Fruit fly (Drosophila melanogaster) Kc167 (cell line): ENCODE data around the gene soti.

Experiments
- Myc ChIP-seq: fragments of >200 bp; optimal IDR thresholded peaks from 2 replicates; lab custom pipeline; 2017; ENCODE audit warnings: missing external identifiers
- Sin3A ChIP-seq: fragments of >200 bp; optimal IDR thresholded peaks from 2 replicates; lab custom pipeline; 2018; ENCODE audit warnings: missing external identifiers
- h ChIP-seq: fragments of >200 bp; optimal IDR thresholded peaks from 3 replicates; lab custom pipeline; 2018; ENCODE audit warnings: missing external identifiers
- insv ChIP-seq: fragments of >200 bp; optimal IDR thresholded peaks from 3 replicates; lab custom pipeline; 2018; ENCODE audit warnings: missing external identifiers
- psq ChIP-seq: fragments of >200 bp; optimal IDR thresholded peaks from 2 replicates; lab custom pipeline; 2017; ENCODE audit warnings: missing external identifiers
- ttk ChIP-seq: sonication (Bioruptor generic); optimal IDR thresholded peaks from 2 replicates; lab custom pipeline; 2017; ENCODE audit warnings: missing external identifiers

soti gene

dm6 chr3R:14381599-14381998 is at the start of gene soti:
Gene soti (minus strand): TSS chr3R:14381699.
- no peak for TF ChIP-seq insv (lab: Kevin White, UChicago)
- TF ChIP-seq Myc (lab: Kevin White, UChicago), result no peak
- TF ChIP-seq Sin3A (lab: Kevin White, UChicago), result no peak
- TF ChIP-seq psq (lab: Kevin White, UChicago), result no peak
- no peak for TF ChIP-seq h
- TF ChIP-seq ttk, result no peak

- TF ChIP-seq insv (lab: Kevin White, UChicago), result no peak
- TF ChIP-seq Myc (lab: Kevin White, UChicago), result no peak
- no peak for TF ChIP-seq h
- no peak for TF ChIP-seq ttk
- no peak for TF ChIP-seq psq (lab: Kevin White, UChicago)
- TF ChIP-seq Sin3A (lab: Kevin White, UChicago), result no peak
Observed at dm6 chr3R:14430291-14430690, 48.8 kb upstream of the soti start.

- TF ChIP-seq h (no peak), insv (lab: Kevin White, UChicago) (no peak), psq (lab: Kevin White, UChicago) (no peak), Myc (lab: Kevin White, UChicago) (no peak), ttk (no peak)
Observed at dm6 chr3R:14426524-14426923, 45.0 kb upstream of the soti start.

- TF ChIP-seq insv (lab: Kevin White, UChicago) (no peak), Sin3A (lab: Kevin White, UChicago) (no peak), ttk (no peak), psq (lab: Kevin White, UChicago) (no peak), h (no peak), Myc (lab: Kevin White, UChicago) (no peak)
Observed at dm6 chr3R:14425483-14425882, 44.0 kb upstream of the soti start.

- TF ChIP-seq insv (lab: Kevin White, UChicago) (no peak), psq (lab: Kevin White, UChicago) (no peak), Myc (lab: Kevin White, UChicago) (no peak), Sin3A (lab: Kevin White, UChicago) (no peak), h (no peak), ttk (no peak)
Observed at dm6 chr3R:14424777-14425176, 43.3 kb upstream of the soti start.

- TF ChIP-seq ttk, result no peak
- no peak for TF ChIP-seq Sin3A (lab: Kevin White, UChicago)
- TF ChIP-seq h, result no peak
- no peak for TF ChIP-seq insv (lab: Kevin White, UChicago)
- TF ChIP-seq Myc (lab: Kevin White, UChicago), result no peak
Observed at dm6 chr3R:14421818-14422217, 40.3 kb upstream of the soti start.

dm6 chr3R:14419386-14420043 is 38.0 kb upstream of the soti start:
- TF ChIP-seq ttk, result no peak
- TF ChIP-seq psq (lab: Kevin White, UChicago), result no peak
- no peak for TF ChIP-seq h
- TF ChIP-seq Sin3A (lab: Kevin White, UChicago), result no peak
- TF ChIP-seq insv (lab: Kevin White, UChicago), result no peak
- TF ChIP-seq Myc (lab: Kevin White, UChicago), result no peak

dm6 chr3R:14418293-14418692 is 36.8 kb upstream of the soti start, which contains the start of gene natalisin:
Gene natalisin (plus strand): TSS chr3R:14418593.
- TF ChIP-seq Sin3A (lab: Kevin White, UChicago) (no peak), Myc (lab: Kevin White, UChicago) (no peak), insv (lab: Kevin White, UChicago) (no peak), psq (lab: Kevin White, UChicago) (no peak), h (no peak), ttk (no peak)

dm6 chr3R:14415679-14416078 is 34.2 kb upstream of the soti start:
- TF ChIP-seq Sin3A (lab: Kevin White, UChicago), result no peak
- TF ChIP-seq insv (lab: Kevin White, UChicago), result no peak
- no peak for TF ChIP-seq h
- TF ChIP-seq psq (lab: Kevin White, UChicago), result no peak
- no peak for TF ChIP-seq Myc (lab: Kevin White, UChicago)
- no peak for TF ChIP-seq ttk

- no peak for TF ChIP-seq Myc (lab: Kevin White, UChicago)
- no peak for TF ChIP-seq Sin3A (lab: Kevin White, UChicago)
- no peak for TF ChIP-seq insv (lab: Kevin White, UChicago)
- no peak for TF ChIP-seq h
- no peak for TF ChIP-seq psq (lab: Kevin White, UChicago)
- TF ChIP-seq ttk, result no peak
Observed at dm6 chr3R:14414900-14415299, 33.4 kb upstream of the soti start.

- no peak for TF ChIP-seq Sin3A (lab: Kevin White, UChicago)
- no peak for TF ChIP-seq psq (lab: Kevin White, UChicago)
- no peak for TF ChIP-seq Myc (lab: Kevin White, UChicago)
- TF ChIP-seq ttk, result no peak
- no peak for TF ChIP-seq insv (lab: Kevin White, UChicago)
- TF ChIP-seq h, result no peak
Observed at dm6 chr3R:14414318-14414717, 32.8 kb upstream of the soti start.

- no peak for TF ChIP-seq insv (lab: Kevin White, UChicago)
- no peak for TF ChIP-seq ttk
- no peak for TF ChIP-seq Sin3A (lab: Kevin White, UChicago)
- TF ChIP-seq psq (lab: Kevin White, UChicago), result no peak
- no peak for TF ChIP-seq h
- TF ChIP-seq Myc (lab: Kevin White, UChicago), result no peak
Observed at dm6 chr3R:14413406-14414043, 32.0 kb upstream of the soti start.
